Fruit fly (Drosophila melanogaster) S2 (cell line): ENCODE results near the gene Alp13.

Source experiments
- CG8478 ChIP-seq: fragments of >200 bp; optimal IDR thresholded peaks from 2 replicates; lab custom pipeline; 2018
- CTCF ChIP-seq, 2 experiments: fragments of >200 bp; optimal IDR thresholded peaks; 2 replicates each; lab custom pipeline; 2018

DNA sequence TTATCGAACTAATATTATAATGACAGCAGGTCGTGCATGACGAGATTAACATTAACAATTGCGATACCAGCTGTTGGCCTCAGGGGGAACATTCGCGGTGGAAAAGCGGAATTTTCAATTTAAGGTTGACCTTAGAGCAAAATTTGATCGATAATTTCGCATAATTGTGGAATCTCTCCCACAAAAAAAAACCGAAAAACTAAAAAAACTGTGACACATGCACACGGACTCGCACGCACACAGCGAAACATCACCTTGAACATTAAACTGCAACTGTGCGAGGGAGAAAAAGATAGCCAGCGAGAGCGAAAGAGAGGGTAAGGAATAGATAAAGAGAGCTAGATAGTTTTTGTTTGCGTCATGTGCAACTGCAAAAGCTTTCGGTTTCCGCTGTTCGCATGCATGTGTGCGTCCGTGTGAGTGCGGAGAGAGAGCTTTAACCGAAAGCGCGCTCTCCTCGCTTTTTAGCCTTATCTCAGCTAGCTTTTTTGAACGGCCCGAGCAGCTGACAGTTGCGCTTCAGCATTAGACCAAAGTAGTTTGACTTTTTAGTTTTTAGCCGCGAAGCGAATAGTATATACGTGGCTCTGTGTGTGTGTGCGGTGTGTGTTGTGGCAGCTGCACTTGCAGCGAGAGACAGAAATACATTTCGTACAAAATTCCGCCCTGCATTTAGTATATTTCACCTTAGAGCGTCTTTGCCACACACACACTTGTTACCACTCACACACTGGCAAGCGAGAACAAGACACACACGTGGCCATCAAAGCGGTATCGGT, 18.3 kb upstream of the Alp13 start:
- TF ChIP-seq CG8478 (lab: Kevin White, UChicago): peak; percentile 26
- TF ChIP-seq CTCF (optimal IDR thresholded peaks at IDR 0.05; lab: Kevin White, UChicago): no peak
